Fruit fly (Drosophila melanogaster) whole organism, embryonic: Measurements from ENCODE around the gene CG34008.

ENCODE experiments used
- ATbp ChIP-seq: fragments of 200-800 bp; sonication (Bioruptor generic); optimal IDR thresholded peaks from 2 replicates; lab custom pipeline; 2017; ENCODE audit warnings: missing biosample characterization, mild to moderate bottlenecking, missing genetic modification characterization, missing genetic modification reagents
- Atf-2 ChIP-seq: fragments of 200-800 bp; sonication (Bioruptor generic); optimal IDR thresholded peaks from 2 replicates; lab custom pipeline; 2016; ENCODE audit warnings: missing biosample characterization, missing genetic modification characterization
- Atf3 ChIP-seq: fragments of 200-800 bp; sonication (Bioruptor generic); optimal IDR thresholded peaks from 3 replicates; lab custom pipeline; 2016; ENCODE audit warnings: missing biosample characterization, missing genetic modification characterization
- CG10209 ChIP-seq: fragments of 200-800 bp; sonication (Bioruptor generic); optimal IDR thresholded peaks from 3 replicates; lab custom pipeline; 2017; ENCODE audit warnings: missing biosample characterization, mild to moderate bottlenecking, missing genetic modification characterization, missing genetic modification reagents
- CG10321 ChIP-seq: fragments of 200-800 bp; sonication (Bioruptor generic); IDR thresholded peaks from 2 replicates; pipeline ENCODE4 v1.3.6; 2022; ENCODE audit warnings: missing biosample characterization, missing genetic modification characterization
- CG10654 ChIP-seq: fragments of 200-800 bp; sonication (Bioruptor generic); optimal IDR thresholded peaks from 2 replicates; lab custom pipeline; 2016; ENCODE audit warnings: missing biosample characterization, missing genetic modification characterization
- CG11695 ChIP-seq: fragments of 200-800 bp; sonication (Bioruptor generic); IDR thresholded peaks from 3 replicates; pipeline ENCODE4 v1.3.6; 2022; ENCODE audit warnings: missing biosample characterization, missing genetic modification characterization
- CG12769 ChIP-seq: fragments of 200-800 bp; sonication (Bioruptor generic); optimal IDR thresholded peaks from 2 replicates; lab custom pipeline; 2019; ENCODE audit warnings: missing biosample characterization, mild to moderate bottlenecking, missing genetic modification characterization, moderate library complexity
- CG14965 ChIP-seq: fragments of 200-800 bp; sonication (Bioruptor generic); optimal IDR thresholded peaks from 2 replicates; lab custom pipeline; 2016; ENCODE audit warnings: missing biosample characterization, missing genetic modification characterization, borderline replicate concordance
- CG15696 ChIP-seq: fragments of 200-800 bp; sonication (Bioruptor generic); optimal IDR thresholded peaks from 2 replicates; lab custom pipeline; 2019; ENCODE audit warnings: missing biosample characterization, mild to moderate bottlenecking, missing genetic modification characterization, moderate library complexity
- CG17802 ChIP-seq: fragments of 200-800 bp; sonication (Bioruptor generic); optimal IDR thresholded peaks from 2 replicates; lab custom pipeline; 2018; ENCODE audit warnings: missing biosample characterization, mild to moderate bottlenecking, missing genetic modification characterization, moderate library complexity
- CG18262 ChIP-seq: fragments of 200-800 bp; optimal IDR thresholded peaks from 3 replicates; lab custom pipeline; 2019; ENCODE audit warnings: missing biosample characterization, mild to moderate bottlenecking, missing genetic modification characterization, moderate library complexity
- CG18599 ChIP-seq: fragments of 200-800 bp; sonication (Bioruptor generic); optimal IDR thresholded peaks from 3 replicates; lab custom pipeline; 2017; ENCODE audit warnings: missing biosample characterization, missing genetic modification characterization, mild to moderate bottlenecking, moderate library complexity, missing genetic modification reagents
- CG18619 ChIP-seq: fragments of 200-800 bp; sonication (Bioruptor generic); optimal IDR thresholded peaks from 3 replicates; lab custom pipeline; 2017; ENCODE audit warnings: missing biosample characterization, mild to moderate bottlenecking, missing genetic modification characterization
- CG2875 ChIP-seq: fragments of 200-800 bp; sonication (Bioruptor generic); optimal IDR thresholded peaks from 2 replicates; lab custom pipeline; 2017; ENCODE audit warnings: missing biosample characterization, mild to moderate bottlenecking, missing genetic modification characterization, missing genetic modification reagents
- CG3838 ChIP-seq: fragments of 200-800 bp; sonication (Bioruptor generic); optimal IDR thresholded peaks from 3 replicates; lab custom pipeline; 2016; ENCODE audit warnings: missing biosample characterization, missing genetic modification characterization
- CG4328 ChIP-seq: fragments of 200-800 bp; sonication (Bioruptor generic); optimal IDR thresholded peaks from 3 replicates; lab custom pipeline; 2017; ENCODE audit warnings: missing biosample characterization, missing genetic modification reagents, missing genetic modification characterization
- CG6854 ChIP-seq: fragments of 200-800 bp; sonication (Bioruptor generic); optimal IDR thresholded peaks from 3 replicates; lab custom pipeline; 2017; ENCODE audit warnings: missing biosample characterization, mild to moderate bottlenecking, missing genetic modification characterization
- CG7556 ChIP-seq: fragments of 200-800 bp; sonication (Bioruptor generic); optimal IDR thresholded peaks from 2 replicates; lab custom pipeline; 2017; ENCODE audit warnings: missing biosample characterization, mild to moderate bottlenecking, missing genetic modification characterization
- CG8388 ChIP-seq: fragments of 200-800 bp; sonication (Bioruptor generic); optimal IDR thresholded peaks from 2 replicates; lab custom pipeline; 2019; ENCODE audit warnings: missing biosample characterization, mild to moderate bottlenecking, missing genetic modification characterization, moderate library complexity
- CG8924 ChIP-seq: fragments of 200-800 bp; optimal IDR thresholded peaks from 3 replicates; lab custom pipeline; 2019; ENCODE audit warnings: missing biosample characterization, mild to moderate bottlenecking, missing genetic modification characterization, moderate library complexity
- CG9876 ChIP-seq: fragments of 200-800 bp; sonication (Bioruptor generic); optimal IDR thresholded peaks from 2 replicates; lab custom pipeline; 2016; ENCODE audit warnings: missing biosample characterization, missing genetic modification characterization
- Eip74EF ChIP-seq, 2 experiments: fragments of 200-800 bp in 1 of 2; fragments of >200 bp in 1 of 2; sonication (Bioruptor generic) in 1 of 2; optimal IDR thresholded peaks; 2 replicates each; lab custom pipeline; 2017 to 2019; ENCODE audit warnings: missing biosample characterization in 2 of 2, missing genetic modification characterization in 2 of 2, mild to moderate bottlenecking in 1 of 2, moderate library complexity in 1 of 2
- Ets97D ChIP-seq: fragments of 200-800 bp; sonication (Bioruptor generic); optimal IDR thresholded peaks from 3 replicates; lab custom pipeline; 2016; ENCODE audit warnings: missing biosample characterization, missing genetic modification characterization
- Fer2 ChIP-seq: fragments of 200-800 bp; sonication (Bioruptor generic); optimal IDR thresholded peaks from 2 replicates; lab custom pipeline; 2018; ENCODE audit warnings: missing biosample characterization, mild to moderate bottlenecking, missing genetic modification characterization, moderate library complexity
- HmgZ ChIP-seq: fragments of 200-800 bp; sonication (Bioruptor generic); optimal IDR thresholded peaks from 2 replicates; lab custom pipeline; 2018; ENCODE audit warnings: missing biosample characterization, mild to moderate bottlenecking, missing genetic modification characterization
- MTF-1 ChIP-seq: fragments of 200-800 bp; sonication (Bioruptor generic); optimal IDR thresholded peaks from 2 replicates; lab custom pipeline; 2018; ENCODE audit warnings: missing biosample characterization, mild to moderate bottlenecking, missing genetic modification characterization, borderline replicate concordance
- Side ChIP-seq: fragments of 200-800 bp; sonication (Bioruptor generic); optimal IDR thresholded peaks from 2 replicates; lab custom pipeline; 2016; ENCODE audit warnings: missing biosample characterization, missing genetic modification characterization
- Sox100B ChIP-seq: fragments of 200-800 bp; sonication (Bioruptor generic); optimal IDR thresholded peaks from 3 replicates; lab custom pipeline; 2018; ENCODE audit warnings: missing biosample characterization, mild to moderate bottlenecking, missing genetic modification characterization
- Sox102F ChIP-seq: fragments of 200-800 bp; sonication (Bioruptor generic); optimal IDR thresholded peaks from 2 replicates; lab custom pipeline; 2018; ENCODE audit warnings: missing biosample characterization, mild to moderate bottlenecking, missing genetic modification characterization, moderate library complexity
- chm ChIP-seq: fragments of 200-800 bp; sonication (Bioruptor generic); IDR thresholded peaks from 2 replicates; pipeline ENCODE4 v1.3.6; 2022; ENCODE audit warnings: missing biosample characterization, missing genetic modification characterization
- ci ChIP-seq: fragments of 200-800 bp; sonication (Bioruptor generic); IDR thresholded peaks from 3 replicates; pipeline ENCODE4 v1.3.6; 2022; ENCODE audit warnings: missing biosample characterization, missing genetic modification characterization
- cwo ChIP-seq: fragments of 200-800 bp; sonication (Bioruptor generic); optimal IDR thresholded peaks from 3 replicates; lab custom pipeline; 2017; ENCODE audit warnings: missing biosample characterization, missing genetic modification characterization, mild to moderate bottlenecking, moderate library complexity, missing genetic modification reagents
- dan ChIP-seq: fragments of 200-800 bp; sonication (Bioruptor generic); IDR thresholded peaks from 2 replicates; pipeline ENCODE4 v1.3.6; 2022; ENCODE audit warnings: missing biosample characterization, missing genetic modification characterization
- dimm ChIP-seq: fragments of 200-800 bp; sonication (Bioruptor generic); IDR thresholded peaks from 2 replicates; pipeline ENCODE4 v1.3.6; 2022; ENCODE audit warnings: missing biosample characterization, missing genetic modification characterization
- disco-r ChIP-seq: fragments of 200-800 bp; sonication (Bioruptor generic); optimal IDR thresholded peaks from 2 replicates; lab custom pipeline; 2016; ENCODE audit warnings: missing biosample characterization, missing genetic modification characterization
- esg ChIP-seq: fragments of 200-800 bp; sonication (Bioruptor generic); conservative IDR thresholded peaks from 2 replicates; pipeline ENCODE4 v1.3.6; 2022; ENCODE audit warnings: missing biosample characterization, missing genetic modification characterization
- fd3F ChIP-seq: fragments of 200-800 bp; sonication (Bioruptor generic); optimal IDR thresholded peaks from 2 replicates; lab custom pipeline; 2018; ENCODE audit warnings: missing biosample characterization, mild to moderate bottlenecking, missing genetic modification characterization, moderate library complexity
- fd64A ChIP-seq: fragments of 200-800 bp; sonication (Bioruptor generic); optimal IDR thresholded peaks from 3 replicates; lab custom pipeline; 2018; ENCODE audit warnings: missing biosample characterization, mild to moderate bottlenecking, missing genetic modification characterization
- onecut ChIP-seq: fragments of 200-800 bp; sonication (Bioruptor generic); IDR thresholded peaks from 2 replicates; pipeline ENCODE4 v1.3.6; 2022; ENCODE audit warnings: missing biosample characterization, missing genetic modification characterization
- otp ChIP-seq: fragments of 200-800 bp; sonication (Bioruptor generic); IDR thresholded peaks from 3 replicates; pipeline ENCODE4, ENCODE4 v1.3.6; 2022; ENCODE audit warnings: missing biosample characterization, missing genetic modification characterization
- row ChIP-seq: fragments of 200-800 bp; sonication (Bioruptor generic); IDR thresholded peaks from 3 replicates; pipeline ENCODE4 v1.3.6; 2022; ENCODE audit warnings: missing biosample characterization, missing genetic modification characterization
- run ChIP-seq: fragments of 200-800 bp; sonication (Bioruptor generic); optimal IDR thresholded peaks from 3 replicates; lab custom pipeline; 2018; ENCODE audit warnings: missing biosample characterization, mild to moderate bottlenecking, missing genetic modification characterization
- sens ChIP-seq: fragments of 200-800 bp; sonication (Bioruptor generic); peaks from one replicate; lab custom pipeline; 2016; ENCODE audit warnings: missing biosample characterization, missing genetic modification characterization
- tap ChIP-seq: fragments of 200-800 bp; optimal IDR thresholded peaks from 3 replicates; lab custom pipeline; 2019; ENCODE audit warnings: missing biosample characterization, mild to moderate bottlenecking, missing genetic modification characterization, moderate library complexity
- tio ChIP-seq: fragments of 200-800 bp; sonication (Bioruptor generic); optimal IDR thresholded peaks from 2 replicates; lab custom pipeline; 2017; ENCODE audit warnings: missing biosample characterization, missing genetic modification characterization, inconsistent platforms
- zfh2 ChIP-seq: fragments of 200-800 bp; sonication (Bioruptor generic); optimal IDR thresholded peaks from 2 replicates; lab custom pipeline; 2016; ENCODE audit warnings: missing biosample characterization, missing genetic modification characterization

CG34008 gene

dm6 chr3R:20542283-20543144 lies 38.8 kb downstream of the CG34008 start (continued):
- TF ChIP-seq CG15696 (tag; lab: Kevin White, UChicago) (peak; percentile 90), zfh2 (GFP tag; lab: Kevin White, UChicago) (no peak), sens (GFP tag; lab: Kevin White, UChicago) (peak; percentile 84), CG10209 (GFP tag; lab: Kevin White, UChicago) (peak; percentile 64), CG4328 (GFP tag; lab: Kevin White, UChicago) (peak; percentile 36), dan (GFP tag; lab: Robert Waterston, UW) (no peak), fd64A (GFP tag; lab: Kevin White, UChicago) (peak; percentile 17), CG18262 (tag; lab: Kevin White, UChicago) (peak; percentile 61), CG18619 (peak; percentile 33), CG3838 (GFP tag; lab: Kevin White, UChicago) (peak; percentile 51), row (GFP tag; lab: Robert Waterston, UW) (0 out of 3 replicates have a peak, but pooled peaks have one; percentile 24), CG2875 (GFP tag; lab: Kevin White, UChicago) (peak; percentile 58), CG8924 (tag; lab: Kevin White, UChicago) (peak; percentile 39), fd3F (GFP tag; lab: Kevin White, UChicago) (no peak), Ets97D (GFP tag; lab: Kevin White, UChicago) (no peak), onecut (peak; percentile 32; the same call in 1 of the 2 replicates), CG12769 (peak; percentile 9), HmgZ (no peak), CG7556 (GFP tag; lab: Kevin White, UChicago) (peak; percentile 56), tap (tag; lab: Kevin White, UChicago) (peak; percentile 41), Eip74EF (GFP tag; optimal IDR thresholded peaks at IDR 0.05; lab: Kevin White, UChicago) (peak in 1 of 2 experiments; percentile 19), CG14965 (GFP tag; lab: Kevin White, UChicago) (peak; percentile 11), tio (GFP tag; lab: Kevin White, UChicago) (peak; percentile 21), Side (GFP tag; lab: Kevin White, UChicago) (no peak), Sox100B (GFP tag; lab: Kevin White, UChicago) (peak; percentile 77), ATbp (GFP tag; lab: Kevin White, UChicago) (peak; percentile 79), ci (GFP tag; lab: Robert Waterston, UW) (0 out of 3 replicates have a peak, but pooled peaks have one; percentile 43), CG10321 (GFP tag; lab: Robert Waterston, UW) (0 out of 2 replicates have a peak, but pooled peaks have one; percentile 39), Atf-2 (peak; percentile 20), otp (GFP tag; lab: Robert Waterston, UW) (peak; percentile 34; the same call in 2 of the 3 replicates), disco-r (GFP tag; lab: Kevin White, UChicago) (peak; percentile 21), CG11695 (peak; percentile 56; the same call in 1 of the 3 replicates), CG10654 (GFP tag; lab: Kevin White, UChicago) (peak; percentile 19), CG18599 (GFP tag; lab: Kevin White, UChicago) (no peak), Fer2 (tag; lab: Kevin White, UChicago) (peak; percentile 18), chm (GFP tag; lab: Robert Waterston, UW) (peak; percentile 67; the same call in 1 of the 2 replicates), CG9876 (GFP tag; lab: Kevin White, UChicago) (no peak), cwo (GFP tag; lab: Kevin White, UChicago) (peak; percentile 11), Atf3 (no peak), CG17802 (tag; lab: Kevin White, UChicago) (no peak), Sox102F (GFP tag; lab: Kevin White, UChicago) (peak; percentile 33), dimm (0 out of 2 replicates have a peak, but pooled peaks have one; percentile 27), CG6854 (GFP tag; lab: Kevin White, UChicago) (peak; percentile 13), MTF-1 (GFP tag; lab: Kevin White, UChicago) (peak; percentile 70), CG8388 (GFP tag; lab: Kevin White, UChicago) (peak; percentile 21), run (tag; lab: Kevin White, UChicago) (no peak), esg (GFP tag; lab: Robert Waterston, UW) (no peak)
